Fruit fly (Drosophila melanogaster): ENCODE measurements around the gene CG12229.

The CG12229 gene

DNA sequence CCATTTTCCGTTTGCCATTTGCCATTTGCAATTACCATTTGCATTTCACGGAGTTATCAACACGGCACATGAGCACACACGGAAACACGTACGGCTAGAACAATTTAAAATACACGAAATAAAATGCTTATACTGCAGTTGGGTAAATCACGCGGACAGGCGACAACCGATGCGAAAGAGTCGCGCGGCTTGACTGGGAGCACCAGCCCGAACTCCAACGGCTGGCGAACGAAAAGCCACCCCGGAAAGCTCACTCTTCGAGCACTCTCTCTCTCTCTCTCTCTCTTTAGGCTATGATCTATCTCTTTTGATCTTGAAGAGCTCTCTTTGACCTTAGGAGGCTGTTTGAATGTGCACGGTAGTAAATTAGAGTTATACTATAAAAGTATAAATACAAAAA, 14.9 kb downstream of the CG12229 start, which contains the start of gene blot (continued):
- TF ChIP-seq Ravus (GFP tag; IDR thresholded peaks at IDR 0.05) (no peak), CG8924 (tag; optimal IDR thresholded peaks at IDR 0.05) (no peak), ci (GFP tag; IDR thresholded peaks at IDR 0.05) (no peak; the same call in 2 of the 3 replicates), tin (GFP tag; optimal IDR thresholded peaks at IDR 0.05) (no peak), CTCF (GFP tag; optimal IDR thresholded peaks at IDR 0.05) (no peak), CG18764 (GFP tag; optimal IDR thresholded peaks at IDR 0.05) (no peak), MBD-R2 (GFP tag; IDR thresholded peaks at IDR 0.05) (no peak), CG10147 (GFP tag; optimal IDR thresholded peaks at IDR 0.05) (no peak), sens-2 (GFP tag; IDR thresholded peaks at IDR 0.05) (no peak), D (optimal IDR thresholded peaks at IDR 0.05) (no peak), D (GFP tag; optimal IDR thresholded peaks at IDR 0.05) (no peak), tup (GFP tag; optimal IDR thresholded peaks at IDR 0.05) (no peak), CG4360 (GFP tag; IDR thresholded peaks at IDR 0.05) (0 out of 2 replicates have a peak, but pooled peaks have one; percentile 26), schlank (tag; optimal IDR thresholded peaks at IDR 0.05) (no peak), CG8281 (tag; optimal IDR thresholded peaks at IDR 0.05) (no peak), HLH4C (GFP tag; IDR thresholded peaks at IDR 0.05; ENCODE audit: partially characterized antibody) (no peak), slbo (GFP tag; IDR thresholded peaks at IDR 0.05) (no peak), Elba2 (GFP tag; optimal IDR thresholded peaks at IDR 0.05) (no peak), CG4854 (GFP tag; optimal IDR thresholded peaks at IDR 0.05) (no peak), TFAM (GFP tag; optimal IDR thresholded peaks at IDR 0.05) (no peak), CG10366 (GFP tag; IDR thresholded peaks at IDR 0.05) (no peak), Dp (GFP tag; optimal IDR thresholded peaks at IDR 0.05) (no peak), GATAe (GFP tag; conservative IDR thresholded peaks at IDR 0.05) (no peak), B-H2 (GFP tag; optimal IDR thresholded peaks at IDR 0.05) (peak; percentile 12), sob (GFP tag; IDR thresholded peaks at IDR 0.05) (no peak), E2f1 (GFP tag; IDR thresholded peaks at IDR 0.05) (no peak), Dip3 (GFP tag; optimal IDR thresholded peaks at IDR 0.05) (no peak), mld (GFP tag; IDR thresholded peaks at IDR 0.05; ENCODE audit: partially characterized antibody) (no peak), hkb (optimal IDR thresholded peaks at IDR 0.05) (no peak), hkb (GFP tag; IDR thresholded peaks at IDR 0.05) (no peak), CoRest (tag; optimal IDR thresholded peaks at IDR 0.05) (no peak), pzg (GFP tag; optimal IDR thresholded peaks at IDR 0.05) (no peak), nmo (GFP tag; optimal IDR thresholded peaks at IDR 0.05) (no peak), row (GFP tag; IDR thresholded peaks at IDR 0.05) (no peak), Meics (GFP tag; optimal IDR thresholded peaks at IDR 0.05) (no peak), Mad (GFP tag; optimal IDR thresholded peaks at IDR 0.05) (no peak), CG16815 (GFP tag; optimal IDR thresholded peaks at IDR 0.05) (no peak), pnt (GFP tag; optimal IDR thresholded peaks at IDR 0.05) (no peak), Sox100B (GFP tag; optimal IDR thresholded peaks at IDR 0.05) (no peak), Xbp1 (GFP tag; optimal IDR thresholded peaks at IDR 0.05) (no peak), CrebB (tag; optimal IDR thresholded peaks at IDR 0.05) (no peak), CG42726 (GFP tag; IDR thresholded peaks at IDR 0.05; ENCODE audit: partially characterized antibody) (peak; percentile 38; the same call in 1 of the 2 replicates), dmrt11E (tag; optimal IDR thresholded peaks at IDR 0.05) (no peak), CG10543 (GFP tag; optimal IDR thresholded peaks at IDR 0.05) (no peak), ab (GFP tag; optimal IDR thresholded peaks at IDR 0.05) (no peak), her (GFP tag; optimal IDR thresholded peaks at IDR 0.05) (no peak), CG3847 (GFP tag; IDR thresholded peaks at IDR 0.05) (no peak), wdn (GFP tag; IDR thresholded peaks at IDR 0.05) (no peak), E2f2 (GFP tag; IDR thresholded peaks at IDR 0.05) (no peak), CG15696 (tag; optimal IDR thresholded peaks at IDR 0.05) (no peak), Mes4 (GFP tag; optimal IDR thresholded peaks at IDR 0.05) (no peak)
